Worm (Caenorhabditis elegans) whole organism, late embryonic: ENCODE measurements around the gene M02F4.1.

ENCODE experiments used
- Y22D7AL.16 ChIP-seq: sonication (generic microtip); optimal IDR thresholded peaks from 2 replicates; lab custom pipeline; 2016; ENCODE audit warnings: missing genetic modification characterization, missing compliant biosample characterization
- ceh-14 ChIP-seq: sonication (generic microtip); optimal IDR thresholded peaks from 2 replicates; lab custom pipeline; 2016; ENCODE audit warnings: missing genotype, missing genetic modification characterization, missing compliant biosample characterization
- ceh-19 ChIP-seq: fragments of 200-800 bp; sonication (Bioruptor generic); optimal IDR thresholded peaks from 2 replicates; lab custom pipeline; 2018; ENCODE audit warnings: mild to moderate bottlenecking, missing genetic modification characterization, missing compliant biosample characterization
- ceh-31 ChIP-seq: sonication (generic microtip); optimal IDR thresholded peaks from 2 replicates; lab custom pipeline; 2016; ENCODE audit warnings: missing genetic modification characterization, missing compliant biosample characterization
- ceh-34 ChIP-seq: sonication (generic microtip); optimal IDR thresholded peaks from 2 replicates; lab custom pipeline; 2016; ENCODE audit warnings: mild to moderate bottlenecking, missing genetic modification characterization, missing compliant biosample characterization
- dve-1 ChIP-seq: sonication (generic microtip); optimal IDR thresholded peaks from 2 replicates; lab custom pipeline; 2017; ENCODE audit warnings: antibody characterized with exemption, mild to moderate bottlenecking, missing genetic modification characterization, missing compliant biosample characterization
- ets-4 ChIP-seq: sonication (generic microtip); optimal IDR thresholded peaks from 2 replicates; lab custom pipeline; 2016; ENCODE audit warnings: missing genetic modification characterization, missing compliant biosample characterization
- fax-1 ChIP-seq: sonication (generic microtip); optimal IDR thresholded peaks from 2 replicates; lab custom pipeline; 2016; ENCODE audit warnings: missing genotype, missing genetic modification characterization, missing compliant biosample characterization
- hlh-8 ChIP-seq: sonication (generic microtip); optimal IDR thresholded peaks from 2 replicates; lab custom pipeline; 2016; ENCODE audit warnings: missing genotype, missing genetic modification characterization, missing compliant biosample characterization
- nhr-11 ChIP-seq: fragments of 150-350 bp; optimal IDR thresholded peaks from 2 replicates; lab custom pipeline; 2014; ENCODE audit warnings: missing biosample characterization, missing genetic modification characterization
- pqm-1 ChIP-seq: sonication (generic microtip); optimal IDR thresholded peaks from 2 replicates; lab custom pipeline; 2016; ENCODE audit warnings: missing genetic modification characterization, missing compliant biosample characterization
- pros-1 ChIP-seq: fragments of 150-350 bp; optimal IDR thresholded peaks from 2 replicates; lab custom pipeline; 2014; ENCODE audit warnings: missing biosample characterization, missing genetic modification reagents, missing genetic modification characterization
- ref-2 ChIP-seq: sonication (generic microtip); optimal IDR thresholded peaks from 2 replicates; lab custom pipeline; 2016; ENCODE audit warnings: missing genetic modification characterization, missing compliant biosample characterization
- ttx-3 ChIP-seq: sonication (generic microtip); optimal IDR thresholded peaks from 2 replicates; lab custom pipeline; 2016; ENCODE audit warnings: missing genetic modification reagents, missing genetic modification characterization, missing compliant biosample characterization

DNA sequence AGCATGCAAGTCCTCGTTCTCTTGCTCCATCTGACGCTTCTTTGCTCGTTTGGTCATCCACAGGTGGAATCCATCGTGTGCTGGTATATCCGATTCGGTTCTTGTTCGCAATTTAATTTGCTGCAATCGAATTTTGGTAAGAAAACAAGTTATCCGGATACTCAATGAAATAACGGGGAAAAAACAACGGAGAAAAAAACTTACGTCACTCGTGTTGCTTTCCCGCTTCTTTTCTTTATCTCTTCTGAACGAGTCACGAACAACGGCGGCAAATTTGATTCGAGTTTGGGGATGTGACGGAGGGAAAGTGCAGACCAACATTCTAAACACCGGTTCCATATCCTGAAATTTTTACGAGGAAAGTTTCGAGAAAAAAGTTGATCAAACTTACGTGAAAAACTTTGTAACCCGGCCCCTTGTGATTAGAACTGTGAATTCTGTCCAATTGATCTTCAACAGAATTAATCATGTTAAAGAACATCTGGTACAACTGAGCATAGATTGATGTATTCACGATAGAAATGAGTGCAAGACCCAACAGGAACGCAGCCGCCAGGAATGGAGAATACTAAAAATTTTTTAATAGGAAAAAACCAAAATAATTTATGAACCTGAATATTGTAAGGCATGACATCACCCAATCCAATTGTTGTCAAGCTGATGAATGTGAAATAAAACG is 22.5 kb upstream of the M02F4.1 start:
- TF ChIP-seq ceh-31 = no peak
- TF ChIP-seq pqm-1 (tag; lab: Kevin White, UChicago) = no peak
- TF ChIP-seq fax-1 (tag; lab: Kevin White, UChicago) = no peak
- no peak for TF ChIP-seq ceh-34 (tag; lab: Kevin White, UChicago)
- no peak for TF ChIP-seq ets-4 (tag; lab: Kevin White, UChicago)
- TF ChIP-seq pros-1 (tag; lab: Kevin White, UChicago) = no peak
- no peak for TF ChIP-seq hlh-8 (tag; lab: Kevin White, UChicago)
- TF ChIP-seq dve-1 (tag; lab: Kevin White, UChicago) = no peak
- no peak for TF ChIP-seq ttx-3 (tag; lab: Kevin White, UChicago)
- TF ChIP-seq Y22D7AL.16 (tag; lab: Kevin White, UChicago) = no peak
- TF ChIP-seq ceh-19 (GFP tag; lab: Kevin White, UChicago) = no peak
- TF ChIP-seq ref-2 (tag; lab: Kevin White, UChicago) = no peak
- no peak for TF ChIP-seq nhr-11
- TF ChIP-seq ceh-14 = no peak
